Worm (Caenorhabditis elegans) whole organism, L4/young adult: ENCODE results near the gene srx-22.

ENCODE experiments used
- dao-5 ChIP-seq: sonication (generic microtip); optimal IDR thresholded peaks from 2 replicates; lab custom pipeline; 2016; ENCODE audit warnings: missing genotype, missing genetic modification characterization, moderate library complexity, missing compliant biosample characterization
- him-1 ChIP-seq: sonication (generic microtip); optimal IDR thresholded peaks from 2 replicates; lab custom pipeline; 2016; ENCODE audit warnings: missing genotype, missing genetic modification reagents, missing genetic modification characterization, missing compliant biosample characterization

DNA sequence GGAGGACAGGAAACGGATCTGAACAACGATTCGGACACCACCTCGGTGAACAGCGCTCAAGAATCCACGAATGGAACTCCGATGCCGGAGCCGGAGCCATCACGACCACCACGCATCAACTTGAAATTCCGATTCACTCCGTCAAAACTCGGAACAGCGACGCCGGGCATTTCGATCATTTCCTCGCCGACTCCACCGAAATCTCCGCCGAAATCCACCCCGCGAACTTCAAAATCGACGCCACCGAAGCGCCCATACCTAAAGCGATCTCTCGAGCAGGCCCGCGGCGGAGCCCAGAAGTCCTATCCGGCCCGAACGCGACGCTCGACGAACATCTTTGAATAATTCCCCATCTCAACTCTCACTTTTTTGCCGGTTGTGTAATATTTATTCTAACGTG, 9.8 kb downstream of the srx-22 start:
- TF ChIP-seq dao-5 (no peak), him-1 (tag; lab: Kevin White, UChicago) (no peak)
